Worm (Caenorhabditis elegans) whole organism, young adult: Measurements from ENCODE around the gene evl-18.

ENCODE experiments used
- D2030.7 ChIP-seq: fragments of 200-800 bp; sonication (Bioruptor generic); IDR thresholded peaks from 2 replicates; pipeline ENCODE4 v1.3.6; 2022; ENCODE audit warnings: missing genetic modification reagents, missing genetic modification characterization, missing compliant biosample characterization
- F22D6.2 ChIP-seq: sonication (generic microtip); optimal IDR thresholded peaks from 2 replicates; lab custom pipeline; 2016; ENCODE audit warnings: mild to moderate bottlenecking, missing genetic modification characterization, missing compliant biosample characterization
- F57C9.4 ChIP-seq: sonication (generic microtip); optimal IDR thresholded peaks from 2 replicates; lab custom pipeline; 2017; ENCODE audit warnings: mild to moderate bottlenecking, missing genetic modification characterization, missing compliant biosample characterization
- ama-1 ChIP-seq, 3 experiments: fragments of 150-350 bp in 1 of 3; sonication (generic microtip) in 2 of 3; optimal IDR thresholded peaks; 2 replicates each; lab custom pipeline; 2014 to 2018; ENCODE audit warnings: missing biosample characterization in 2 of 3, missing genetic modification characterization in 2 of 3, missing genetic modification reagents in 2 of 3
- cebp-2 ChIP-seq: fragments of 200-800 bp; sonication (Bioruptor generic); IDR thresholded peaks from 2 replicates; pipeline ENCODE4 v1.3.6; 2022; ENCODE audit warnings: missing genetic modification characterization, missing compliant biosample characterization
- egrh-3 ChIP-seq: fragments of 200-800 bp; sonication (Bioruptor generic); IDR thresholded peaks from 2 replicates; pipeline ENCODE4 v1.3.6; 2022; ENCODE audit warnings: missing genetic modification reagents, missing genetic modification characterization, missing compliant biosample characterization
- madf-3 ChIP-seq: fragments of 200-800 bp; sonication (Bioruptor generic); IDR thresholded peaks from 2 replicates; pipeline ENCODE4 v1.3.6; 2022; ENCODE audit warnings: missing genetic modification reagents, missing genetic modification characterization, missing compliant biosample characterization
- mcd-1 ChIP-seq: fragments of 200-800 bp; sonication (Bioruptor generic); IDR thresholded peaks from 2 replicates; pipeline ENCODE4 v1.3.6; 2022; ENCODE audit warnings: missing genetic modification reagents, missing genetic modification characterization, missing compliant biosample characterization
- mel-28 ChIP-seq: sonication (generic microtip); optimal IDR thresholded peaks from 2 replicates; lab custom pipeline; 2016; ENCODE audit warnings: borderline replicate concordance, mild to moderate bottlenecking, missing genetic modification characterization, missing compliant biosample characterization
- nhr-80 ChIP-seq: sonication (generic microtip); optimal IDR thresholded peaks from 2 replicates; lab custom pipeline; 2016; ENCODE audit warnings: missing genetic modification characterization, missing compliant biosample characterization
- rec-8 ChIP-seq, 2 experiments: sonication (generic microtip); optimal IDR thresholded peaks; 2 replicates each; lab custom pipeline; 2016; ENCODE audit warnings: mild to moderate bottlenecking in 2 of 2, missing genetic modification characterization in 2 of 2, missing genetic modification reagents in 2 of 2, missing genotype in 2 of 2, missing biosample characterization in 1 of 2, missing compliant biosample characterization in 1 of 2, moderate library complexity in 1 of 2
- unc-130 ChIP-seq: sonication (generic microtip); optimal IDR thresholded peaks from 2 replicates; lab custom pipeline; 2016; ENCODE audit warnings: missing genetic modification reagents, missing genetic modification characterization, missing compliant biosample characterization
- unc-62 ChIP-seq: fragments of 150-350 bp; optimal IDR thresholded peaks from 2 replicates; lab custom pipeline; 2014; ENCODE audit warnings: missing biosample characterization, missing genetic modification reagents, missing genetic modification characterization

DNA sequence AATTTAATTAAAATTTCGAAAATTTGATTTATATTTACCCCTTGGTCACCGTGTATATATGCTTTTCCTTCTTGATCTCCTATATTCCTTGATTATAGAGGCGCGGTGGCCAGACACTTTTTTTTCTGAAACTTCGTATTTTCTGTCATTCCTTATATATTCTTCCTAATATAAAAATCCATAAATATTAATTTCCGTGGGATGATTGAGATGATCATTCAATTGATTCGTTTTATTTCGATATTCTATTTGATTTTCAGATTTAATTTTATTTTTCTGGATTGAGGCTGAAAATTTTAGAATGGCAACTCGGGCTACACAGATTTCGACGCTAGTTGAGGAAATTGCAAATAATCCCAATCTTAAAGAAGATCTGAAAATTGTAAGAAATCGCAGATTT, 28.3 kb downstream of the evl-18 start, which contains the start of gene dph-1:
- TF ChIP-seq ama-1 (optimal IDR thresholded peaks at IDR 0.05; lab: Kevin White, UChicago) (no peak), ama-1 (GFP tag; optimal IDR thresholded peaks at IDR 0.05; lab: Kevin White, UChicago) (no peak), F22D6.2 (tag; lab: Kevin White, UChicago) (no peak), mcd-1 (GFP tag; lab: Robert Waterston, UW) (no peak), nhr-80 (tag; lab: Kevin White, UChicago) (no peak), F57C9.4 (tag; lab: Kevin White, UChicago) (no peak), D2030.7 (no peak), madf-3 (no peak), cebp-2 (GFP tag; lab: Robert Waterston, UW) (no peak), rec-8 (tag; optimal IDR thresholded peaks at IDR 0.05; lab: Kevin White, UChicago) (no peak), unc-62 (no peak), unc-130 (GFP tag; lab: Kevin White, UChicago) (no peak), egrh-3 (GFP tag; lab: Robert Waterston, UW) (no peak), mel-28 (tag; lab: Kevin White, UChicago) (no peak)
